Fruit fly (Drosophila melanogaster): Measurements from ENCODE around the gene Ir7a.

Gene Ir7a

DNA sequence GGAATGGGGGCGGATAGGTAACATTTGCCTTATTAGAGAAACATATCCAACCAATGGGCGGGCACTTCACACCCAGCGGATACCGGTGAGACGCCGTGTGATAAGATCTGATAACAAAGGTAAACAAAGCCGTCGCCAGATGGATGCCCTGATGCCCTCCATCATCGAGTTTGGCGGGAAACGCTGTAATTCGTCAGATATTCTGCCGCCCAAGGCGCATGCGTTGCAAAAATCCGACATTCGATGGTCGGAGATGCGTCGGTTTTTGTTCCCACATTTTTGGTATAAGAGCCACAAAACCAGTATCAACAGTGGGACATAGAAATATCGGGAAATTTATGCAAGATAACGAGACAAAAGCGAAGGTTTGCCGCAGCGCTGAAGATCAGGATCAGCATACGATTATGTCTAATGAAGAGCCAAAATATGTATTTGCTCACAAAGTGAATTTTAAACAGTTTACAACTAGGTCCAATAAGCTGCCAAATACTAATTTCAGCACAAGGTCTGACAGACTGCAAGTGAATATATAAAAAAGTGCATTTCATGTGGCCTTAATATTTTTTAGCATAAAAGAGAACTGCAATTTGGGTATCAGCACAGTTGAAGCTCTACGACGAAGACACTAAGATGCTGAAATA lies 3.5 kb downstream of the Ir7a start, which contains the start of gene CG34338:
TSS of gene CG34338 (plus strand) at position 591 of the 641 bp plus-strand sequence.
- TF ChIP-seq Dll (optimal IDR thresholded peaks at IDR 0.05) (no peak), CG8478 (optimal IDR thresholded peaks at IDR 0.05) (no peak), psq (optimal IDR thresholded peaks at IDR 0.05) (no peak), EcR (GFP tag; optimal IDR thresholded peaks at IDR 0.05) (no peak), usp (GFP tag; optimal IDR thresholded peaks at IDR 0.05) (no peak), pan (optimal IDR thresholded peaks at IDR 0.05) (no peak)

dm6 chrX:7777905-7778304 lies 13.1 kb downstream of the Ir7a start, which contains the start of gene CG32718:
Gene CG32718 (plus strand): TSS chrX:7778205.
- TF ChIP-seq CG8478 (optimal IDR thresholded peaks at IDR 0.05) (no peak), EcR (GFP tag; optimal IDR thresholded peaks at IDR 0.05) (no peak), usp (GFP tag; optimal IDR thresholded peaks at IDR 0.05) (no peak), Dll (optimal IDR thresholded peaks at IDR 0.05) (no peak), psq (optimal IDR thresholded peaks at IDR 0.05) (no peak), pan (optimal IDR thresholded peaks at IDR 0.05) (no peak)

DNA sequence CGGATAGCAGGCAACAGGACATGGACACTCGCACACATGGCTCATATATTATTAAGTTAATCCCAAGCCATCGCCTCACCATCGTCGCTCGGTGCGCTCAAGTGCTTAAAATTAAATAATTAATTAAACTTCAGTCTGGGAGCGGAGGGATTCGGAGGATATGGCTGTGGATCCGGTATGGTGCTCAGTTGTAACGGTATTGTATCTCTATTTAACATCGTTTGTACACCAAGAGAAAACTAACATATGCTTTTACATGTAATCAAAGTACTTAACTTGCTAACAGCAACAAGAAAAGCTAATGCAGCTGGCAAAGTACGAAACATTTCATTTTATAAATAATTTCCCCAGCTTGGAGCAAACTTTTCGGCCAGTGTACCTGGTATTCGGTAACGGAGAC lies 26.3 kb downstream of the Ir7a start:
- TF ChIP-seq pan (optimal IDR thresholded peaks at IDR 0.05), result no peak
- TF ChIP-seq CG8478 (optimal IDR thresholded peaks at IDR 0.05), result no peak
- no peak for TF ChIP-seq EcR (GFP tag; optimal IDR thresholded peaks at IDR 0.05)
- TF ChIP-seq Dll (optimal IDR thresholded peaks at IDR 0.05), result no peak
- TF ChIP-seq usp (GFP tag; optimal IDR thresholded peaks at IDR 0.05), result no peak
- TF ChIP-seq psq (optimal IDR thresholded peaks at IDR 0.05), result no peak

dm6 chrX:7801085-7801484 lies 36.3 kb downstream of the Ir7a start:
- TF ChIP-seq psq (optimal IDR thresholded peaks at IDR 0.05), result no peak
- TF ChIP-seq CG8478 (optimal IDR thresholded peaks at IDR 0.05), result no peak

Measured in whole organism.